Fruit fly (Drosophila melanogaster): Measurements from ENCODE around the gene CG32944.

dm6 chr3R:4401977-4402589 lies 17.3 kb downstream of the CG32944 start, which contains the start of gene CG9853:
- TF ChIP-seq CG7045 (GFP tag; optimal IDR thresholded peaks at IDR 0.05), result no peak
- TF ChIP-seq Mnt (GFP tag; optimal IDR thresholded peaks at IDR 0.05), result no peak
- TF ChIP-seq ovo (GFP tag; optimal IDR thresholded peaks at IDR 0.05), result no peak
- TF ChIP-seq CG5204 (GFP tag; optimal IDR thresholded peaks at IDR 0.05), result no peak
- no peak for TF ChIP-seq CG33017 (tag; optimal IDR thresholded peaks at IDR 0.05)
- TF ChIP-seq CG14711 (tag; optimal IDR thresholded peaks at IDR 0.05), result no peak
- TF ChIP-seq CG11617 (GFP tag; optimal IDR thresholded peaks at IDR 0.05), result no peak
- TF ChIP-seq toe (GFP tag; optimal IDR thresholded peaks at IDR 0.05), result no peak
- no peak for TF ChIP-seq kay (GFP tag; ENCODE audit: borderline replicate concordance)
- no peak for TF ChIP-seq bab1 (GFP tag; optimal IDR thresholded peaks at IDR 0.05)

Measured in whole organism, adult.